Fruit fly (Drosophila melanogaster) whole organism, embryonic: ENCODE measurements around the gene CG4297.
A peak's percentile ranks its signal among the peaks of the same experiment; 100 is the strongest.

Experiments
- CG10267 ChIP-seq: fragments of 200-800 bp; sonication (Bioruptor generic); optimal IDR thresholded peaks from 2 replicates; lab custom pipeline; 2018; ENCODE audit warnings: missing biosample characterization, mild to moderate bottlenecking, missing genetic modification characterization, moderate library complexity
- CG10431 ChIP-seq: fragments of 200-800 bp; sonication (Bioruptor generic); optimal IDR thresholded peaks from 3 replicates; lab custom pipeline; 2018; ENCODE audit warnings: missing biosample characterization, mild to moderate bottlenecking, missing genetic modification characterization
- CG11247 ChIP-seq: fragments of 200-800 bp; sonication (Bioruptor generic); IDR thresholded peaks from 2 replicates; pipeline ENCODE4 v1.3.6; 2022; ENCODE audit warnings: missing biosample characterization, missing genetic modification characterization
- CG12071 ChIP-seq: fragments of 200-800 bp; sonication (Bioruptor generic); optimal IDR thresholded peaks from 3 replicates; lab custom pipeline; 2018; ENCODE audit warnings: missing biosample characterization, mild to moderate bottlenecking, missing genetic modification characterization
- CG12236 ChIP-seq: fragments of 200-800 bp; sonication (Bioruptor generic); optimal IDR thresholded peaks from 2 replicates; lab custom pipeline; 2016; ENCODE audit warnings: missing biosample characterization, missing genetic modification characterization
- CG15269 ChIP-seq: fragments of 200-800 bp; sonication (Bioruptor generic); optimal IDR thresholded peaks from 2 replicates; lab custom pipeline; 2018; ENCODE audit warnings: missing biosample characterization, mild to moderate bottlenecking, missing genetic modification characterization, moderate library complexity
- CG1647 ChIP-seq: fragments of 200-800 bp; sonication (Bioruptor generic); optimal IDR thresholded peaks from 3 replicates; lab custom pipeline; 2016; ENCODE audit warnings: missing biosample characterization, missing genetic modification characterization
- CG17186 ChIP-seq: fragments of 200-800 bp; sonication (Bioruptor generic); optimal IDR thresholded peaks from 3 replicates; lab custom pipeline; 2017; ENCODE audit warnings: missing biosample characterization, missing genetic modification reagents, missing genetic modification characterization
- CG17328 ChIP-seq: fragments of 200-800 bp; sonication (Bioruptor generic); IDR thresholded peaks from 2 replicates; pipeline ENCODE4 v1.3.6; 2022; ENCODE audit warnings: missing biosample characterization, missing genetic modification characterization
- CG17612 ChIP-seq: fragments of 200-800 bp; sonication (Bioruptor generic); IDR thresholded peaks from 2 replicates; pipeline ENCODE4 v1.3.6; 2022; ENCODE audit warnings: missing biosample characterization, missing genetic modification characterization
- CG2120 ChIP-seq: fragments of 200-800 bp; sonication (Bioruptor generic); optimal IDR thresholded peaks from 3 replicates; lab custom pipeline; 2016; ENCODE audit warnings: missing biosample characterization, missing genetic modification characterization
- CG2889 ChIP-seq: fragments of 200-800 bp; sonication (Bioruptor generic); IDR thresholded peaks from 3 replicates; pipeline ENCODE4 v1.3.6; 2022; ENCODE audit warnings: missing biosample characterization, missing genetic modification characterization
- CG3281 ChIP-seq: fragments of 200-800 bp; sonication (Bioruptor generic); optimal IDR thresholded peaks from 3 replicates; lab custom pipeline; 2017; ENCODE audit warnings: missing biosample characterization, mild to moderate bottlenecking, missing genetic modification characterization
- CG33557 ChIP-seq: fragments of 200-800 bp; sonication (Bioruptor generic); optimal IDR thresholded peaks from 2 replicates; lab custom pipeline; 2019; ENCODE audit warnings: missing biosample characterization, mild to moderate bottlenecking, missing genetic modification characterization, moderate library complexity
- CG8478 ChIP-seq: fragments of >200 bp; optimal IDR thresholded peaks from 2 replicates; lab custom pipeline; 2018
- CG9727 ChIP-seq: fragments of 200-800 bp; sonication (Bioruptor generic); optimal IDR thresholded peaks from 3 replicates; lab custom pipeline; 2017; ENCODE audit warnings: missing biosample characterization, mild to moderate bottlenecking, missing genetic modification characterization
- CG9797 ChIP-seq: fragments of 200-800 bp; sonication (Bioruptor generic); optimal IDR thresholded peaks from 3 replicates; lab custom pipeline; 2018; ENCODE audit warnings: missing biosample characterization, mild to moderate bottlenecking, missing genetic modification characterization
- CG9817 ChIP-seq: fragments of 200-800 bp; sonication (Bioruptor generic); optimal IDR thresholded peaks from 2 replicates; lab custom pipeline; 2018; ENCODE audit warnings: missing biosample characterization, mild to moderate bottlenecking, missing genetic modification characterization, moderate library complexity
- Dbx ChIP-seq: fragments of 200-800 bp; sonication (Bioruptor generic); IDR thresholded peaks from 3 replicates; pipeline ENCODE4 v1.3.6; 2022; ENCODE audit warnings: missing biosample characterization, missing genetic modification characterization
- Dip3 ChIP-seq: fragments of 200-800 bp; sonication (Bioruptor generic); optimal IDR thresholded peaks from 3 replicates; lab custom pipeline; 2016; ENCODE audit warnings: missing biosample characterization, missing genetic modification characterization
- Doc3 ChIP-seq: fragments of 200-800 bp; sonication (Bioruptor generic); IDR thresholded peaks from 3 replicates; pipeline ENCODE4 v1.3.6; 2022; ENCODE audit warnings: missing biosample characterization, missing genetic modification characterization; ENCODE audit not compliant: partially characterized antibody
- Dp ChIP-seq: fragments of 200-800 bp; sonication (Bioruptor generic); optimal IDR thresholded peaks from 2 replicates; lab custom pipeline; 2018; ENCODE audit warnings: missing biosample characterization, mild to moderate bottlenecking, missing genetic modification characterization, moderate library complexity
- Drgx ChIP-seq: fragments of 200-800 bp; sonication (Bioruptor generic); IDR thresholded peaks from 2 replicates; pipeline ENCODE4 v1.3.6; 2022; ENCODE audit warnings: missing biosample characterization, missing genetic modification characterization
- E2f1 ChIP-seq: fragments of 200-800 bp; sonication (Bioruptor generic); IDR thresholded peaks from 2 replicates; pipeline ENCODE4 v1.3.6; 2022; ENCODE audit warnings: missing biosample characterization, missing genetic modification characterization
- Fer3 ChIP-seq: fragments of 200-800 bp; sonication (Bioruptor generic); optimal IDR thresholded peaks from 2 replicates; lab custom pipeline; 2018; ENCODE audit warnings: missing biosample characterization, mild to moderate bottlenecking, missing genetic modification characterization, moderate library complexity
- H15 ChIP-seq: fragments of 200-800 bp; sonication (Bioruptor generic); IDR thresholded peaks from 3 replicates; pipeline ENCODE4 v1.3.6; 2022; ENCODE audit warnings: missing biosample characterization, missing genetic modification characterization
- HLH3B ChIP-seq: fragments of 200-800 bp; sonication (Bioruptor generic); IDR thresholded peaks from 2 replicates; pipeline ENCODE4 v1.3.6; 2022; ENCODE audit warnings: missing biosample characterization, missing genetic modification characterization
- HLH54F ChIP-seq: fragments of 200-800 bp; sonication (Bioruptor generic); optimal IDR thresholded peaks from 3 replicates; lab custom pipeline; 2016; ENCODE audit warnings: missing biosample characterization, missing genetic modification characterization
- MESR4 ChIP-seq: fragments of 200-800 bp; sonication (Bioruptor generic); optimal IDR thresholded peaks from 2 replicates; lab custom pipeline; 2018; ENCODE audit warnings: missing biosample characterization, mild to moderate bottlenecking, missing genetic modification characterization, moderate library complexity
- NC2β ChIP-seq: fragments of 200-800 bp; sonication (Bioruptor generic); optimal IDR thresholded peaks from 2 replicates; lab custom pipeline; 2016; ENCODE audit warnings: missing biosample characterization, missing genetic modification characterization
- Pdp1 ChIP-seq, 2 experiments: fragments of 200-800 bp; sonication (Bioruptor generic); optimal IDR thresholded peaks; 3 replicates each; lab custom pipeline; 2016; ENCODE audit warnings: missing biosample characterization in 2 of 2, missing genetic modification characterization in 2 of 2, mild to moderate bottlenecking in 1 of 2, moderate library complexity in 1 of 2
- TFAM ChIP-seq: fragments of 200-800 bp; sonication (Bioruptor generic); optimal IDR thresholded peaks from 2 replicates; lab custom pipeline; 2017; ENCODE audit warnings: missing biosample characterization, missing genetic modification characterization, inconsistent platforms
- Xrp1 ChIP-seq: fragments of 200-800 bp; sonication (Bioruptor generic); IDR thresholded peaks from 2 replicates; pipeline ENCODE4 v1.3.6; 2022; ENCODE audit warnings: missing biosample characterization, missing genetic modification characterization
- az2 ChIP-seq: fragments of 200-800 bp; sonication (Bioruptor generic); optimal IDR thresholded peaks from 3 replicates; lab custom pipeline; 2016; ENCODE audit warnings: missing biosample characterization, missing genetic modification characterization
- dan ChIP-seq: fragments of 200-800 bp; sonication (Bioruptor generic); IDR thresholded peaks from 2 replicates; pipeline ENCODE4 v1.3.6; 2022; ENCODE audit warnings: missing biosample characterization, missing genetic modification characterization
- dm ChIP-seq: fragments of 200-800 bp; sonication (Bioruptor generic); optimal IDR thresholded peaks from 3 replicates; lab custom pipeline; 2016; ENCODE audit warnings: missing biosample characterization, missing genetic modification characterization
- dmrt99B ChIP-seq: fragments of 200-800 bp; sonication (Bioruptor generic); optimal IDR thresholded peaks from 2 replicates; lab custom pipeline; 2018; ENCODE audit warnings: missing biosample characterization, mild to moderate bottlenecking, missing genetic modification characterization, moderate library complexity
- en ChIP-seq: fragments of 200-800 bp; sonication (Bioruptor generic); optimal IDR thresholded peaks from 2 replicates; lab custom pipeline; 2016; ENCODE audit warnings: missing biosample characterization, missing genetic modification characterization
- eve ChIP-seq, 2 experiments: fragments of >200 bp; optimal IDR thresholded peaks; 2 replicates each; lab custom pipeline; 2017; ENCODE audit warnings: missing biosample characterization in 2 of 2, missing genetic modification characterization in 2 of 2
- eyg ChIP-seq: fragments of 200-800 bp; sonication (Bioruptor generic); optimal IDR thresholded peaks from 3 replicates; lab custom pipeline; 2016; ENCODE audit warnings: missing biosample characterization, missing genetic modification characterization
- fd96Cb ChIP-seq: fragments of 200-800 bp; sonication (Bioruptor generic); optimal IDR thresholded peaks from 2 replicates; lab custom pipeline; 2018; ENCODE audit warnings: missing biosample characterization, mild to moderate bottlenecking, missing genetic modification characterization, moderate library complexity
- her ChIP-seq: fragments of 200-800 bp; sonication (Bioruptor generic); optimal IDR thresholded peaks from 2 replicates; lab custom pipeline; 2016; ENCODE audit warnings: missing biosample characterization, missing genetic modification characterization
- insv ChIP-seq, 2 experiments: fragments of 200-800 bp; sonication (Bioruptor generic); optimal IDR thresholded peaks; 3 replicates each; lab custom pipeline; 2016 to 2018; ENCODE audit warnings: missing biosample characterization in 2 of 2, missing genetic modification characterization in 2 of 2
- kni ChIP-seq: fragments of 200-800 bp; sonication (Bioruptor generic); optimal IDR thresholded peaks from 3 replicates; lab custom pipeline; 2017; ENCODE audit warnings: mild to moderate bottlenecking, missing biosample characterization, missing genetic modification reagents, missing genetic modification characterization
- lab ChIP-seq: fragments of 200-800 bp; sonication (Bioruptor generic); optimal IDR thresholded peaks from 3 replicates; lab custom pipeline; 2017; ENCODE audit warnings: missing biosample characterization, missing genetic modification characterization, mild to moderate bottlenecking, moderate library complexity, missing genetic modification reagents
- nom ChIP-seq: fragments of 200-800 bp; sonication (Bioruptor generic); optimal IDR thresholded peaks from 2 replicates; lab custom pipeline; 2017; ENCODE audit warnings: missing biosample characterization, missing genetic modification characterization, mild to moderate bottlenecking, moderate library complexity, missing genetic modification reagents
- run ChIP-seq: fragments of 200-800 bp; sonication (Bioruptor generic); optimal IDR thresholded peaks from 3 replicates; lab custom pipeline; 2018; ENCODE audit warnings: missing biosample characterization, mild to moderate bottlenecking, missing genetic modification characterization
- sd ChIP-seq: fragments of 200-800 bp; sonication (Bioruptor generic); optimal IDR thresholded peaks from 3 replicates; lab custom pipeline; 2018; ENCODE audit warnings: missing biosample characterization, mild to moderate bottlenecking, missing genetic modification characterization, moderate library complexity
- vnd ChIP-seq: fragments of 200-800 bp; sonication (Bioruptor generic); IDR thresholded peaks from 3 replicates; pipeline ENCODE4 v1.3.6; 2022; ENCODE audit warnings: missing biosample characterization, missing genetic modification characterization; ENCODE audit not compliant: partially characterized antibody
- vvl ChIP-seq: fragments of 200-800 bp; sonication (Bioruptor generic); IDR thresholded peaks from 2 replicates; pipeline ENCODE4 v1.3.6; 2022; ENCODE audit warnings: missing biosample characterization, missing genetic modification characterization

Gene CG4297

DNA sequence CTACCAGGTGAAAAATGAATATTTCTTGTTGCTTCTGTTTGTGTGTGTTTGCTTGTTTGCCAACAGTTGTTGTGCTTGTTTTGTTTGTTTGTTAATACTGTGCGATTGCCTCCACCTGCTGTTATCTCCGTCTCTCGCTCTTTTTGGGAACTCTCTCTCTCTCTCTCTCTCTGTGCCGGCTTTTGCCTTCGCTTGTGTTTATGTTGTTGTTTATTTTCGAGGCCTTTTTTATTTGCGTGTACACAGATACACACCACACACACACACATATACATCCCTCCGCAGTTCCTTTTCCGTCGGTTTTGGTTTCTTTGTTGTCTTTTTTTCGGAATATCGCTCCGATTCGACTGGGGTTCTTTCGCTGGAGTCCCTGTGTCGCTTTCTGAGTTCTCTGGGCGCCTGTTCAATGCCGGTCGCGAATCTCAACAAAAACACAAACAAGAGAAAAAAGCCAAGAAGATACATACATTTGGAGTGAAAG is 38.6 kb upstream of the CG4297 start (continued):
- TF ChIP-seq dmrt99B (tag; lab: Kevin White, UChicago) (peak; percentile 48), Drgx (GFP tag; lab: Robert Waterston, UW) (peak; percentile 40), CG17328 (GFP tag; lab: Robert Waterston, UW) (peak; percentile 57; the same call in 1 of the 2 replicates), dan (no peak), CG17186 (GFP tag; lab: Kevin White, UChicago) (peak; percentile 55), en (GFP tag; lab: Kevin White, UChicago) (peak; percentile 83), run (tag; lab: Kevin White, UChicago) (peak; percentile 72), CG10267 (tag; lab: Kevin White, UChicago) (peak; percentile 65), Fer3 (peak; percentile 0), CG1647 (peak; percentile 30), E2f1 (GFP tag; lab: Robert Waterston, UW) (peak; percentile 10; the same call in 1 of the 2 replicates), HLH54F (peak; percentile 48), Pdp1 (GFP tag; optimal IDR thresholded peaks at IDR 0.05; lab: Kevin White, UChicago) (peak; percentile 12 to 58), H15 (GFP tag; lab: Robert Waterston, UW) (0 out of 3 replicates have a peak, but pooled peaks have one; percentile 38), CG2889 (GFP tag; lab: Robert Waterston, UW) (no peak), vvl (GFP tag; lab: Robert Waterston, UW) (peak; percentile 71), eyg (GFP tag; lab: Kevin White, UChicago) (peak; percentile 50), eve (GFP tag; optimal IDR thresholded peaks at IDR 0.05; lab: Kevin White, UChicago) (no peak), Doc3 (GFP tag; lab: Robert Waterston, UW) (0 out of 3 replicates have a peak, but pooled peaks have one; percentile 17), kni (peak; percentile 92), CG9727 (GFP tag; lab: Kevin White, UChicago) (peak; percentile 81), HLH3B (GFP tag; lab: Robert Waterston, UW) (peak; percentile 61; the same call in 1 of the 2 replicates), az2 (GFP tag; lab: Kevin White, UChicago) (peak; percentile 31), NC2β (GFP tag; lab: Kevin White, UChicago) (peak; percentile 79), insv (GFP tag; optimal IDR thresholded peaks at IDR 0.05; lab: Kevin White, UChicago) (peak in 1 of 2 experiments; percentile 45), MESR4 (GFP tag; lab: Kevin White, UChicago) (no peak), CG10431 (GFP tag; lab: Kevin White, UChicago) (peak; percentile 81), nom (GFP tag; lab: Kevin White, UChicago) (peak; percentile 97), dm (peak; percentile 45), Dp (GFP tag; lab: Kevin White, UChicago) (no peak), lab (peak; percentile 77), CG11247 (GFP tag; lab: Robert Waterston, UW) (no peak), sd (tag; lab: Kevin White, UChicago) (peak; percentile 49), Dip3 (GFP tag; lab: Kevin White, UChicago) (no peak), CG15269 (tag; lab: Kevin White, UChicago) (peak; percentile 26), CG9797 (GFP tag; lab: Kevin White, UChicago) (peak; percentile 37), Dbx (GFP tag; lab: Robert Waterston, UW) (0 out of 3 replicates have a peak, but pooled peaks have one; percentile 34), CG12236 (GFP tag; lab: Kevin White, UChicago) (peak; percentile 88), Xrp1 (GFP tag; lab: Robert Waterston, UW) (peak; percentile 85), CG33557 (GFP tag; lab: Kevin White, UChicago) (peak; percentile 89), TFAM (GFP tag; lab: Kevin White, UChicago) (peak; percentile 52), her (GFP tag; lab: Kevin White, UChicago) (peak; percentile 60), CG8478 (lab: Kevin White, UChicago) (no peak), fd96Cb (tag; lab: Kevin White, UChicago) (peak; percentile 41), CG12071 (GFP tag; lab: Kevin White, UChicago) (peak; percentile 66), CG17612 (GFP tag; lab: Robert Waterston, UW) (no peak), CG9817 (peak; percentile 11), vnd (no peak), CG2120 (GFP tag; lab: Kevin White, UChicago) (peak; percentile 18), CG3281 (GFP tag; lab: Kevin White, UChicago) (peak; percentile 43)
